Fruit fly (Drosophila melanogaster) whole organism, wandering third instar larva: Measurements from ENCODE around the gene CG13251.

ENCODE experiments used
- Abd-B ChIP-seq: fragments of >200 bp; optimal IDR thresholded peaks from 2 replicates; lab custom pipeline; 2017; ENCODE audit warnings: missing biosample characterization, missing genetic modification characterization
- CG32264 ChIP-seq: fragments of 200-800 bp; sonication (Bioruptor generic); optimal IDR thresholded peaks from 2 replicates; lab custom pipeline; 2016; ENCODE audit warnings: missing biosample characterization, missing genetic modification characterization
- CG9705 ChIP-seq: fragments of 200-800 bp; sonication (Bioruptor generic); optimal IDR thresholded peaks from 2 replicates; lab custom pipeline; 2018; ENCODE audit warnings: missing biosample characterization, mild to moderate bottlenecking, missing genetic modification characterization
- CrebA ChIP-seq: fragments of 200-800 bp; sonication (Bioruptor generic); optimal IDR thresholded peaks from 2 replicates; lab custom pipeline; 2016; ENCODE audit warnings: missing biosample characterization, mild to moderate bottlenecking, missing genetic modification characterization, borderline replicate concordance
- Dfd ChIP-seq: fragments of >200 bp; optimal IDR thresholded peaks from 2 replicates; lab custom pipeline; 2017; ENCODE audit warnings: missing biosample characterization, missing genetic modification characterization
- Dif ChIP-seq: fragments of 200-275, 200-300 bp; sonication (Bioruptor generic); optimal IDR thresholded peaks from 2 replicates; lab custom pipeline; 2018; ENCODE audit warnings: missing biosample characterization, missing genetic modification characterization; ENCODE audit not compliant: partially characterized antibody
- GATAd ChIP-seq: sonication (Bioruptor generic); optimal IDR thresholded peaks from 2 replicates; lab custom pipeline; 2016; ENCODE audit warnings: missing biosample characterization, missing genetic modification characterization
- HLH106 ChIP-seq: fragments of 200-800 bp; optimal IDR thresholded peaks from 3 replicates; lab custom pipeline; 2019; ENCODE audit warnings: missing biosample characterization, mild to moderate bottlenecking, missing genetic modification characterization, moderate library complexity
- Hnf4 ChIP-seq: fragments of 200-800 bp; sonication (Bioruptor generic); optimal IDR thresholded peaks from 2 replicates; lab custom pipeline; 2016; ENCODE audit warnings: missing biosample characterization, mild to moderate bottlenecking, missing genetic modification characterization
- Hr78 ChIP-seq: fragments of >200 bp; optimal IDR thresholded peaks from 2 replicates; lab custom pipeline; 2017; ENCODE audit warnings: missing biosample characterization, missing genetic modification characterization
- Hr83 ChIP-seq: fragments of 200-300 bp; sonication (Bioruptor generic); optimal IDR thresholded peaks from 2 replicates; lab custom pipeline; 2016; ENCODE audit warnings: missing biosample characterization, mild to moderate bottlenecking, missing genetic modification characterization, moderate library complexity; ENCODE audit not compliant: poor library complexity, severe bottlenecking
- Jra ChIP-seq: sonication (Bioruptor generic); optimal IDR thresholded peaks from 2 replicates; lab custom pipeline; 2016; ENCODE audit warnings: missing biosample characterization, missing genetic modification characterization
- Mio ChIP-seq: sonication (Bioruptor generic); optimal IDR thresholded peaks from 2 replicates; lab custom pipeline; 2016; ENCODE audit warnings: missing biosample characterization, missing genetic modification characterization
- Myc ChIP-seq: fragments of >200 bp; optimal IDR thresholded peaks from 2 replicates; lab custom pipeline; 2017
- N ChIP-seq: fragments of >200 bp; optimal IDR thresholded peaks from 2 replicates; lab custom pipeline; 2018; ENCODE audit warnings: missing biosample characterization, missing external identifiers, missing genetic modification characterization
- OdsH ChIP-seq: fragments of 200-800 bp; sonication (Bioruptor generic); optimal IDR thresholded peaks from 2 replicates; lab custom pipeline; 2016; ENCODE audit warnings: missing biosample characterization, mild to moderate bottlenecking, missing genetic modification characterization
- Rel ChIP-seq, 2 experiments: fragments of 200-800 bp; sonication (Bioruptor generic) in 1 of 2; optimal IDR thresholded peaks; 2 replicates in 1 of 2; 3 replicates in 1 of 2; lab custom pipeline; 2016 to 2019; ENCODE audit warnings: mild to moderate bottlenecking in 2 of 2, missing biosample characterization in 2 of 2, missing genetic modification characterization in 2 of 2, moderate library complexity in 1 of 2
- Sp1 ChIP-seq: fragments of 200-800 bp; sonication (Bioruptor generic); optimal IDR thresholded peaks from 3 replicates; lab custom pipeline; 2019; ENCODE audit warnings: missing biosample characterization, mild to moderate bottlenecking, missing genetic modification characterization, moderate library complexity
- Vsx2 ChIP-seq: fragments of 200-300, 225-300 bp; sonication (Bioruptor generic); optimal IDR thresholded peaks from 2 replicates; lab custom pipeline; 2018; ENCODE audit warnings: missing biosample characterization, missing genetic modification characterization; ENCODE audit not compliant: partially characterized antibody
- br ChIP-seq: fragments of 200-800 bp; sonication (Bioruptor generic); optimal IDR thresholded peaks from 2 replicates; lab custom pipeline; 2016; ENCODE audit warnings: missing biosample characterization, missing genetic modification characterization
- brk ChIP-seq: fragments of 200-800 bp; sonication (Bioruptor generic); optimal IDR thresholded peaks from 2 replicates; lab custom pipeline; 2016; ENCODE audit warnings: missing biosample characterization, mild to moderate bottlenecking, missing genetic modification characterization
- dl ChIP-seq, 2 experiments: fragments of 175-275, 200-275 bp in 1 of 2; fragments of 200-275 bp in 1 of 2; sonication (Bioruptor generic); optimal IDR thresholded peaks; lab custom pipeline; 2018; ENCODE audit warnings: mild to moderate bottlenecking in 2 of 2, missing biosample characterization in 2 of 2, missing genetic modification characterization in 2 of 2, moderate library complexity in 2 of 2; ENCODE audit not compliant: partially characterized antibody in 2 of 2, insufficient read depth in 1 of 2
- dmrt93B ChIP-seq: fragments of 200-800 bp; sonication (Bioruptor generic); optimal IDR thresholded peaks from 2 replicates; lab custom pipeline; 2018; ENCODE audit warnings: missing biosample characterization, mild to moderate bottlenecking, missing genetic modification characterization
- dsf ChIP-seq: sonication (Bioruptor generic); optimal IDR thresholded peaks from 2 replicates; lab custom pipeline; 2016; ENCODE audit warnings: missing biosample characterization, missing genetic modification characterization, borderline replicate concordance
- ey ChIP-seq: fragments of 200-800 bp; sonication (Bioruptor generic); optimal IDR thresholded peaks from 2 replicates; lab custom pipeline; 2016; ENCODE audit warnings: missing biosample characterization, missing genetic modification characterization
- foxo ChIP-seq, 2 experiments: fragments of 200-800 bp; sonication (Bioruptor generic); optimal IDR thresholded peaks; 2 replicates in 1 of 2; 3 replicates in 1 of 2; lab custom pipeline; 2016 to 2017; ENCODE audit warnings: missing biosample characterization in 2 of 2, missing genetic modification characterization in 2 of 2
- fru ChIP-seq: fragments of 200-800 bp; sonication (Bioruptor generic); optimal IDR thresholded peaks from 3 replicates; lab custom pipeline; 2016; ENCODE audit warnings: missing biosample characterization, mild to moderate bottlenecking, missing genetic modification characterization
- h ChIP-seq: fragments of 200-800 bp; sonication (Bioruptor generic); optimal IDR thresholded peaks from 3 replicates; lab custom pipeline; 2016; ENCODE audit warnings: missing biosample characterization, mild to moderate bottlenecking, missing genetic modification characterization
- jim ChIP-seq: fragments of 175-275, 200-325 bp; sonication (Bioruptor generic); optimal IDR thresholded peaks from 2 replicates; lab custom pipeline; 2016; ENCODE audit warnings: missing biosample characterization, mild to moderate bottlenecking, missing genetic modification characterization
- lola ChIP-seq: fragments of >200 bp; optimal IDR thresholded peaks from 2 replicates; lab custom pipeline; 2017; ENCODE audit warnings: missing biosample characterization, missing genetic modification characterization
- pan ChIP-seq: fragments of >200 bp; optimal IDR thresholded peaks from 2 replicates; lab custom pipeline; 2017
- psq ChIP-seq: fragments of 200-800 bp; sonication (Bioruptor generic); optimal IDR thresholded peaks from 3 replicates; lab custom pipeline; 2017; ENCODE audit warnings: missing biosample characterization, mild to moderate bottlenecking, missing genetic modification characterization, moderate library complexity
- rgr ChIP-seq: fragments of 200-800 bp; sonication (Bioruptor generic); optimal IDR thresholded peaks from 3 replicates; lab custom pipeline; 2016; ENCODE audit warnings: missing biosample characterization, mild to moderate bottlenecking, missing genetic modification characterization
- sage ChIP-seq: fragments of 200-800 bp; sonication (Bioruptor generic); optimal IDR thresholded peaks from 2 replicates; lab custom pipeline; 2016; ENCODE audit warnings: missing biosample characterization, mild to moderate bottlenecking, missing genetic modification characterization
- sv ChIP-seq: fragments of 200-800 bp; sonication (Bioruptor generic); optimal IDR thresholded peaks from 3 replicates; lab custom pipeline; 2016; ENCODE audit warnings: missing biosample characterization, missing genetic modification characterization
- tai ChIP-seq: sonication (Bioruptor generic); optimal IDR thresholded peaks from 2 replicates; lab custom pipeline; 2016; ENCODE audit warnings: missing biosample characterization, missing genetic modification characterization
- usp ChIP-seq: fragments of >200 bp; optimal IDR thresholded peaks from 2 replicates; lab custom pipeline; 2017; ENCODE audit warnings: missing biosample characterization, missing genetic modification characterization
- woc ChIP-seq: sonication (Bioruptor generic); optimal IDR thresholded peaks from 2 replicates; lab custom pipeline; 2016; ENCODE audit warnings: missing biosample characterization, mild to moderate bottlenecking, missing genetic modification characterization

CG13251 gene

dm6 chr3L:20602634-20603033, 34.4 kb upstream of the CG13251 start:
- TF ChIP-seq Hnf4 (GFP tag; lab: Kevin White, UChicago) = no peak
- no peak for TF ChIP-seq brk (GFP tag; lab: Kevin White, UChicago)
- TF ChIP-seq dl (GFP tag; optimal IDR thresholded peaks at IDR 0.05; lab: Kevin White, UChicago; ENCODE audit: insufficient read depth in 1 of 2, partially characterized antibody in 2 of 2) = no peak
- TF ChIP-seq usp = no peak
- TF ChIP-seq h (GFP tag; lab: Kevin White, UChicago) = peak; percentile 6
- no peak for TF ChIP-seq CrebA (GFP tag; lab: Kevin White, UChicago)

DNA sequence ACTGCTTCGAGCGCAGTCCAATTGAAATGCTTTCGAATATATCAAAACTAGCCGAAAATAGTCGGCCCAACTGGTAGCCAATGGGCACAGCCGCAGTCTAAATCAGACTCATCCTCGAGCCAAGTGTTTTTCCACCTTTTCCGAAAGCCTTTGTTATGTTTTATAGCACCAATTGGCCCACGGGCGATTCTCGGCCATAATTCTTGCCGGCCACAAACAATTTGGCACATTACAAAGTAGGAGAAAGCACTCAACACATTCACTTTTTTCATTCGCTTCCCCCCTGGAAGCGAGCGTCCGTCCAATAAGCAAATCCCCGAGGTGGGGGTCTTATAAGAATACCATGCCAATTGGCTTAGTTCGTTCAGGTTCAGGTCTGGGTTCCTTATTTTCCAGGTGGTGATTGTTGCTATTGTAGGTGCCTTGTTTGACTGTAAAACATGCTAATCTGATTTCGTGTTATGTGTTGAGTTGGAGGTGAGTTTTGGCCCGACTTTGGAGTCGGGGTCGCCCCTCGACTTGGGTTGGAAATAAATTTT, 33.3 kb upstream of the CG13251 start:
- TF ChIP-seq HLH106 (tag; lab: Kevin White, UChicago) (no peak), tai (GFP tag; lab: Kevin White, UChicago) (no peak)

dm6 chr3L:20610452-20610851, 26.5 kb upstream of the CG13251 start:
- TF ChIP-seq tai (GFP tag; lab: Kevin White, UChicago) (no peak), h (GFP tag; lab: Kevin White, UChicago) (peak; percentile 35), GATAd (GFP tag; lab: Kevin White, UChicago) (no peak), psq (peak; percentile 21), fru (GFP tag; lab: Kevin White, UChicago) (peak; percentile 7), HLH106 (tag; lab: Kevin White, UChicago) (no peak), Abd-B (GFP tag; lab: Kevin White, UChicago) (no peak), br (no peak), Hr78 (GFP tag; lab: Kevin White, UChicago) (no peak), sv (GFP tag; lab: Kevin White, UChicago) (no peak), ey (GFP tag; lab: Kevin White, UChicago) (no peak), Hr83 (GFP tag; lab: Kevin White, UChicago) (no peak), usp (no peak), Dif (GFP tag; lab: Kevin White, UChicago) (no peak), dl (GFP tag; optimal IDR thresholded peaks at IDR 0.05; lab: Kevin White, UChicago; ENCODE audit: insufficient read depth in 1 of 2, partially characterized antibody in 2 of 2) (no peak), dmrt93B (no peak), OdsH (GFP tag; lab: Kevin White, UChicago) (no peak), foxo (GFP tag; optimal IDR thresholded peaks at IDR 0.05; lab: Kevin White, UChicago) (peak in 1 of 2 experiments; percentile 16), rgr (GFP tag; lab: Kevin White, UChicago) (peak; percentile 6), CG32264 (GFP tag; lab: Kevin White, UChicago) (no peak), CrebA (GFP tag; lab: Kevin White, UChicago) (no peak)
- TF ChIP-seq, all 38 proteins: peak for 5

- peak; percentile 25 for TF ChIP-seq psq
- peak; percentile 34 for TF ChIP-seq rgr (GFP tag; lab: Kevin White, UChicago)
- TF ChIP-seq sv (GFP tag; lab: Kevin White, UChicago) = peak; percentile 22
- TF ChIP-seq fru (GFP tag; lab: Kevin White, UChicago) = peak; percentile 30
- no peak for TF ChIP-seq GATAd (GFP tag; lab: Kevin White, UChicago)
- TF ChIP-seq Jra = no peak
- TF ChIP-seq Abd-B (GFP tag; lab: Kevin White, UChicago) = no peak
- TF ChIP-seq ey (GFP tag; lab: Kevin White, UChicago) = peak; percentile 15
- peak; percentile 23 for TF ChIP-seq OdsH (GFP tag; lab: Kevin White, UChicago)
- no peak for TF ChIP-seq Hr78 (GFP tag; lab: Kevin White, UChicago)
- no peak for TF ChIP-seq brk (GFP tag; lab: Kevin White, UChicago)
- no peak for TF ChIP-seq dsf (GFP tag; lab: Kevin White, UChicago)
- no peak for TF ChIP-seq Rel (GFP tag; optimal IDR thresholded peaks at IDR 0.05; lab: Kevin White, UChicago)
- no peak for TF ChIP-seq Rel (tag; optimal IDR thresholded peaks at IDR 0.05; lab: Kevin White, UChicago)
- TF ChIP-seq CG32264 (GFP tag; lab: Kevin White, UChicago) = no peak
- no peak for TF ChIP-seq Mio (GFP tag; lab: Kevin White, UChicago)
- TF ChIP-seq dmrt93B = no peak
- no peak for TF ChIP-seq jim (GFP tag; lab: Kevin White, UChicago)
- TF ChIP-seq Dif (GFP tag; lab: Kevin White, UChicago) = no peak
- TF ChIP-seq h (GFP tag; lab: Kevin White, UChicago) = peak; percentile 26
- no peak for TF ChIP-seq usp
- TF ChIP-seq br = peak; percentile 17
- TF ChIP-seq CG9705 = no peak
- TF ChIP-seq HLH106 (tag; lab: Kevin White, UChicago) = no peak
- peak; percentile 17 for TF ChIP-seq woc (GFP tag; lab: Kevin White, UChicago)
- no peak for TF ChIP-seq pan
- peak; percentile 32 for TF ChIP-seq Sp1 (GFP tag; lab: Kevin White, UChicago)
- no peak for TF ChIP-seq N (GFP tag; lab: Kevin White, UChicago)
- TF ChIP-seq sage = no peak
- TF ChIP-seq Hnf4 (GFP tag; lab: Kevin White, UChicago) = no peak
- TF ChIP-seq Hr83 (GFP tag; lab: Kevin White, UChicago) = no peak
- no peak for TF ChIP-seq lola (GFP tag; lab: Kevin White, UChicago)
- peak in 1 of 2 experiments; percentile 14 for TF ChIP-seq foxo (GFP tag; optimal IDR thresholded peaks at IDR 0.05; lab: Kevin White, UChicago)
- TF ChIP-seq tai (GFP tag; lab: Kevin White, UChicago) = no peak
- TF ChIP-seq CrebA (GFP tag; lab: Kevin White, UChicago) = no peak
- TF ChIP-seq dl (GFP tag; optimal IDR thresholded peaks at IDR 0.05; lab: Kevin White, UChicago; ENCODE audit: insufficient read depth in 1 of 2, partially characterized antibody in 2 of 2) = no peak
- TF ChIP-seq Myc (lab: Kevin White, UChicago) = no peak
- TF ChIP-seq Dfd = no peak
- TF ChIP-seq Vsx2 (GFP tag; lab: Kevin White, UChicago) = no peak
Measured at dm6 chr3L:20612836-20613235, 24.2 kb upstream of the CG13251 start.
